Worm (Caenorhabditis elegans): ENCODE results near the gene C55A6.4.

Gene C55A6.4

ce11 chrV:11541284-11541683 is 23.6 kb upstream of the C55A6.4 start:
- TF ChIP-seq lim-6 (tag; optimal IDR thresholded peaks at IDR 0.05) (no peak), nfya-1 (tag; optimal IDR thresholded peaks at IDR 0.05) (no peak), madf-2 (tag; optimal IDR thresholded peaks at IDR 0.05) (no peak), C38D4.7 (GFP tag; optimal IDR thresholded peaks at IDR 0.05) (peak; percentile 24), ceh-34 (tag; optimal IDR thresholded peaks at IDR 0.05) (no peak)

DNA sequence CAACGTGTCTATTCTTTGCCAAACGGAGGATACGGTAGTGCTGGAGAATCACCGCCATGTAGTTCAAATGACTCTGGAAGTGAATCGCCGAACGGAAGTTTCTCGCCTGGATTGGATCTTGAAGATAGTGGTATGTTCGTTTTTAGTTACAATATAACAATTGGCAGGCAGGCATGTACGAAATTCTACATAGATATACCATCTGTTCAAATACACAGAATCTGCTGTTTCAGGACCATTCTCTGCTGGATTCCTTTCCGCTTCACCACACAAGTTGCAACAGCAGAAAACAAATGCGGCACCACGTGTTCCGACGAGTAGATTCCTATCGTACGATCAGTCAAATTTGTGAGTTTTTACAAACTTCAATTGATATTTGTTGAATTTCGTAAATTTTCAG is 21.8 kb upstream of the C55A6.4 start:
- TF ChIP-seq C38D4.7 (GFP tag; optimal IDR thresholded peaks at IDR 0.05) (no peak), K09A11.1 (tag; optimal IDR thresholded peaks at IDR 0.05; ENCODE audit: insufficient read depth) (no peak), ahr-1 (tag; optimal IDR thresholded peaks at IDR 0.05) (no peak), hlh-15 (tag; optimal IDR thresholded peaks at IDR 0.05) (no peak), odd-2 (tag; optimal IDR thresholded peaks at IDR 0.05) (no peak), unc-55 (GFP tag; optimal IDR thresholded peaks at IDR 0.05) (no peak), dmd-4 (tag; optimal IDR thresholded peaks at IDR 0.05; ENCODE audit: borderline replicate concordance) (no peak), elt-4 (tag; optimal IDR thresholded peaks at IDR 0.05) (no peak), syd-9 (tag; optimal IDR thresholded peaks at IDR 0.05) (no peak), F13H6.1 (tag; optimal IDR thresholded peaks at IDR 0.05) (no peak), hlh-30 (tag; optimal IDR thresholded peaks at IDR 0.05; ENCODE audit: insufficient read depth) (no peak), C08G9.2 (tag; optimal IDR thresholded peaks at IDR 0.05) (no peak), rnt-1 (tag; optimal IDR thresholded peaks at IDR 0.05) (no peak), ceh-24 (tag; optimal IDR thresholded peaks at IDR 0.05) (no peak), ceh-34 (tag; optimal IDR thresholded peaks at IDR 0.05) (no peak), ceh-22 (tag; optimal IDR thresholded peaks at IDR 0.05) (no peak), ceh-19 (GFP tag; optimal IDR thresholded peaks at IDR 0.05) (no peak), lim-6 (tag; optimal IDR thresholded peaks at IDR 0.05) (no peak)

ce11 chrV:11536667-11537066 is 19.0 kb upstream of the C55A6.4 start:
- TF ChIP-seq unc-42 (tag; optimal IDR thresholded peaks at IDR 0.05) (peak; percentile 58), pha-2 (tag; optimal IDR thresholded peaks at IDR 0.05) (no peak)

DNA sequence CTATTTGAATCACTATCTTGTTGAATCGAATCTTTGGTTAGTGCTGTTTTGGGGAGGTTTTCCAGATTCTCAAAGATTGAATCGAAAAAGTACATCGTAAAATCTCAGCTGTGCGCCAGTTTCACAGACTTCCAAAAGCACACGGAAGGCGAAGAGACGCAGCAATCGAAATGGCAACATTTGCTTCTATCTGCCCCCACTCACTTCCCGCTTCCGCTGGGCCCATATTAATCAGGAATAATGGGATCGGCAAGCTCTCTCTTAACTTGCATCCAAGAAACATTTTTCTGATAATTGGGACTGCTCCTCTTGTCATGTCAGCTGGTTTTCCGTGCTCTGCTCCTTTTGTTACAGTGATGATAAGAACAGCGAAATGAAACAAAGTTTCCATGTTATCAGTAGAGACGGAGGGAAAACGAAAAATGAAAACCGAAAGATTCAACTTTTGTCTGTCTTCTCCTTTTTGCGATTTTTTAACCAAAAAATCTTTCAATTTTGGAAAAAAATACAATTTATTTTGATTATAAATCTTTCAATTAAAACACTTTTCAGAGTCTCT is 17.9 kb upstream of the C55A6.4 start:
- peak; percentile 3 for TF ChIP-seq nfya-1 (tag; optimal IDR thresholded peaks at IDR 0.05)
- peak; percentile 33 for TF ChIP-seq rnt-1 (tag; optimal IDR thresholded peaks at IDR 0.05)
- peak; percentile 25 for TF ChIP-seq ceh-18 (tag; optimal IDR thresholded peaks at IDR 0.05)
- TF ChIP-seq pros-1 (tag; optimal IDR thresholded peaks at IDR 0.05), result no peak
- TF ChIP-seq pax-1 (tag; optimal IDR thresholded peaks at IDR 0.05), result no peak
- TF ChIP-seq hlh-6 (tag; optimal IDR thresholded peaks at IDR 0.05), result no peak

DNA sequence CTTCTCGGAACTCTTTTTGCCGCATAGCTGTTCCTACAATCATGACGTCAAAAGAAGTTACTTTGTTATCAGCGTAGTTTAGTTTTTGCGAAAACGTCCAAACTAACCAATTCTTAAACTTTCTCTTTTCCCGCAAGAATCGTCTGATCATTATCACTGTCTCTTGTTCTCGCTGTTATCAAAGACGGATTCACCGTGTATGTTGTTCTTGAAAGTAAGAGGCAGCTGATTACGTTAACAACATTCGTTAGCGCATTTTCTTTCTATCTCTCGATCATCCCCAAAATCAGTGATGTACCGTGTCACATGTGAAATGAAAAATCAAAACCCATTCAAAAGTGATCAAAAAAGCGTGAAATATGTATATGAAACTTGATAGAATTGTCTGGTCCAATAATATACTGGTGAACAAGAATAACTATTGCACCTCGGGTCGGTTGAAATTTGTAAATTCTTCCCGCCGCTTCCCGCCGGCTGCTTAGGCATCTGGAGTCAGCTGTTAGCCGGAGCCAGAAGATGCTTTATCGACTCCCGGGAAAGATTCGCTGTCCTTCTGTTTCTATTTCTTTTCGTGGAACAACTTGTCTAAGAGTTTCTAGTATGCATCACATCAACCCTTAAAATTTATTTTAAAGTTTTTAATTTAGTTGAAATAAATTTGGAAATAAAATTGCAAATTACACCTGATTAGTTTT is 17.0 kb upstream of the C55A6.4 start:
- peak; percentile 67 for TF ChIP-seq elt-2 (tag; optimal IDR thresholded peaks at IDR 0.05)
- no peak for TF ChIP-seq sox-4 (tag; optimal IDR thresholded peaks at IDR 0.05)

ce11 chrV:11533365-11533949 is 15.8 kb upstream of the C55A6.4 start:
- TF ChIP-seq fkh-6 (tag; optimal IDR thresholded peaks at IDR 0.05) (no peak), nhr-11 (tag; optimal IDR thresholded peaks at IDR 0.05) (no peak), rnt-1 (tag; optimal IDR thresholded peaks at IDR 0.05) (no peak), pqm-1 (tag; optimal IDR thresholded peaks at IDR 0.05) (no peak), hlh-15 (tag; optimal IDR thresholded peaks at IDR 0.05) (no peak), madf-2 (tag; optimal IDR thresholded peaks at IDR 0.05) (no peak), zip-5 (tag; optimal IDR thresholded peaks at IDR 0.05) (no peak), ceh-18 (tag; optimal IDR thresholded peaks at IDR 0.05) (no peak), ets-4 (tag; optimal IDR thresholded peaks at IDR 0.05) (no peak), F13H6.1 (tag; optimal IDR thresholded peaks at IDR 0.05) (no peak), dmd-4 (tag; optimal IDR thresholded peaks at IDR 0.05; ENCODE audit: borderline replicate concordance) (no peak), unc-3 (GFP tag; conservative IDR thresholded peaks at IDR 0.05) (no peak), unc-3 (tag; optimal IDR thresholded peaks at IDR 0.05) (no peak), tbx-2 (tag; optimal IDR thresholded peaks at IDR 0.05) (no peak), ceh-22 (tag; optimal IDR thresholded peaks at IDR 0.05) (no peak), gmeb-2 (tag; optimal IDR thresholded peaks at IDR 0.05) (no peak)
